Worm (Caenorhabditis elegans) whole organism, late embryonic: ENCODE measurements around the gene lec-9.

Experiments used
- C38D4.7 ChIP-seq: fragments of 200-800 bp; sonication (Bioruptor generic); optimal IDR thresholded peaks from 2 replicates; lab custom pipeline; 2018; ENCODE audit warnings: mild to moderate bottlenecking, missing genetic modification characterization, moderate library complexity, missing compliant biosample characterization
- ahr-1 ChIP-seq: sonication (generic microtip); optimal IDR thresholded peaks from 2 replicates; lab custom pipeline; 2016; ENCODE audit warnings: missing genetic modification characterization, missing compliant biosample characterization
- ama-1 ChIP-seq: fragments of 150-350 bp; optimal IDR thresholded peaks from 2 replicates; lab custom pipeline; 2014
- ceh-19 ChIP-seq: fragments of 200-800 bp; sonication (Bioruptor generic); optimal IDR thresholded peaks from 2 replicates; lab custom pipeline; 2018; ENCODE audit warnings: mild to moderate bottlenecking, missing genetic modification characterization, missing compliant biosample characterization
- ceh-2 ChIP-seq: sonication (generic microtip); optimal IDR thresholded peaks from 2 replicates; lab custom pipeline; 2016; ENCODE audit warnings: missing genotype, missing genetic modification characterization, missing compliant biosample characterization
- ceh-30 ChIP-seq: fragments of 150-350 bp; optimal IDR thresholded peaks from 2 replicates; lab custom pipeline; 2014; ENCODE audit warnings: missing biosample characterization, missing genetic modification characterization
- ceh-31 ChIP-seq: sonication (generic microtip); optimal IDR thresholded peaks from 2 replicates; lab custom pipeline; 2016; ENCODE audit warnings: missing genetic modification characterization, missing compliant biosample characterization
- ceh-34 ChIP-seq: sonication (generic microtip); optimal IDR thresholded peaks from 2 replicates; lab custom pipeline; 2016; ENCODE audit warnings: mild to moderate bottlenecking, missing genetic modification characterization, missing compliant biosample characterization
- ceh-48 ChIP-seq: sonication (generic microtip); optimal IDR thresholded peaks from 2 replicates; lab custom pipeline; 2016; ENCODE audit warnings: missing genetic modification characterization, inconsistent platforms, missing compliant biosample characterization
- ceh-6 ChIP-seq: fragments of 200-800 bp; sonication (Bioruptor generic); optimal IDR thresholded peaks from 2 replicates; lab custom pipeline; 2018; ENCODE audit warnings: mild to moderate bottlenecking, missing genetic modification characterization, missing compliant biosample characterization
- ceh-9 ChIP-seq: sonication (generic microtip); optimal IDR thresholded peaks from 2 replicates; lab custom pipeline; 2016; ENCODE audit warnings: mild to moderate bottlenecking, missing genetic modification characterization, inconsistent platforms, missing compliant biosample characterization
- che-1 ChIP-seq: sonication (generic microtip); optimal IDR thresholded peaks from 2 replicates; lab custom pipeline; 2016; ENCODE audit warnings: mild to moderate bottlenecking, missing genetic modification characterization, missing compliant biosample characterization
- dmd-4 ChIP-seq: sonication (generic microtip); optimal IDR thresholded peaks from 2 replicates; lab custom pipeline; 2016; ENCODE audit warnings: borderline replicate concordance, missing genetic modification characterization, missing compliant biosample characterization
- dve-1 ChIP-seq: sonication (generic microtip); optimal IDR thresholded peaks from 2 replicates; lab custom pipeline; 2017; ENCODE audit warnings: antibody characterized with exemption, mild to moderate bottlenecking, missing genetic modification characterization, missing compliant biosample characterization
- elt-4 ChIP-seq: sonication (generic microtip); optimal IDR thresholded peaks from 2 replicates; lab custom pipeline; 2016; ENCODE audit warnings: missing genetic modification characterization, missing compliant biosample characterization
- eyg-1 ChIP-seq: sonication (generic microtip); optimal IDR thresholded peaks from 2 replicates; lab custom pipeline; 2016; ENCODE audit warnings: missing genotype, missing genetic modification characterization, missing compliant biosample characterization
- fax-1 ChIP-seq: sonication (generic microtip); optimal IDR thresholded peaks from 2 replicates; lab custom pipeline; 2016; ENCODE audit warnings: missing genotype, missing genetic modification characterization, missing compliant biosample characterization
- fkh-10 ChIP-seq: fragments of 150-350 bp; optimal IDR thresholded peaks from 2 replicates; lab custom pipeline; 2014; ENCODE audit warnings: missing biosample characterization, missing genetic modification reagents, missing genetic modification characterization
- gmeb-2 ChIP-seq: sonication (generic microtip); optimal IDR thresholded peaks from 2 replicates; lab custom pipeline; 2016; ENCODE audit warnings: missing genetic modification characterization, inconsistent platforms, missing compliant biosample characterization
- hlh-13 ChIP-seq: fragments of 200-800 bp; sonication (Bioruptor generic); optimal IDR thresholded peaks from 2 replicates; lab custom pipeline; 2018; ENCODE audit warnings: mild to moderate bottlenecking, missing genetic modification characterization, missing compliant biosample characterization
- hlh-6 ChIP-seq: sonication (generic microtip); optimal IDR thresholded peaks from 2 replicates; lab custom pipeline; 2016; ENCODE audit warnings: missing genotype, missing genetic modification characterization, missing compliant biosample characterization
- lin-11 ChIP-seq: fragments of 200-800 bp; sonication (Bioruptor generic); optimal IDR thresholded peaks from 2 replicates; lab custom pipeline; 2018; ENCODE audit warnings: mild to moderate bottlenecking, missing genetic modification characterization, missing compliant biosample characterization
- madf-2 ChIP-seq: sonication (generic microtip); optimal IDR thresholded peaks from 2 replicates; lab custom pipeline; 2017; ENCODE audit warnings: missing genetic modification characterization, missing compliant biosample characterization
- nhr-232 ChIP-seq: sonication (generic microtip); optimal IDR thresholded peaks from 2 replicates; lab custom pipeline; 2016; ENCODE audit warnings: missing genetic modification characterization, missing compliant biosample characterization
- npax-4 ChIP-seq: sonication (generic microtip); optimal IDR thresholded peaks from 2 replicates; lab custom pipeline; 2016; ENCODE audit warnings: missing genetic modification characterization, missing compliant biosample characterization
- odd-2 ChIP-seq: sonication (generic microtip); optimal IDR thresholded peaks from 2 replicates; lab custom pipeline; 2017; ENCODE audit warnings: antibody characterized with exemption, mild to moderate bottlenecking, missing genetic modification characterization, missing compliant biosample characterization
- pag-3 ChIP-seq: sonication (generic microtip); optimal IDR thresholded peaks from 2 replicates; lab custom pipeline; 2016; ENCODE audit warnings: missing compliant biosample characterization, missing genetic modification characterization, borderline replicate concordance
- pat-9 ChIP-seq: fragments of 200-800 bp; sonication (Bioruptor generic); optimal IDR thresholded peaks from 2 replicates; lab custom pipeline; 2018; ENCODE audit warnings: mild to moderate bottlenecking, missing genetic modification characterization, moderate library complexity, missing compliant biosample characterization
- pha-2 ChIP-seq: sonication (generic microtip); optimal IDR thresholded peaks from 2 replicates; lab custom pipeline; 2017; ENCODE audit warnings: mild to moderate bottlenecking, missing genetic modification characterization, missing compliant biosample characterization
- pha-4 ChIP-seq: fragments of 150-350 bp; optimal IDR thresholded peaks from 2 replicates; lab custom pipeline; 2018; ENCODE audit warnings: missing biosample characterization, missing genetic modification reagents, missing genetic modification characterization
- pqm-1 ChIP-seq: sonication (generic microtip); optimal IDR thresholded peaks from 2 replicates; lab custom pipeline; 2016; ENCODE audit warnings: missing genetic modification characterization, missing compliant biosample characterization
- pros-1 ChIP-seq: fragments of 150-350 bp; optimal IDR thresholded peaks from 2 replicates; lab custom pipeline; 2014; ENCODE audit warnings: missing biosample characterization, missing genetic modification reagents, missing genetic modification characterization
- ref-2 ChIP-seq: sonication (generic microtip); optimal IDR thresholded peaks from 2 replicates; lab custom pipeline; 2016; ENCODE audit warnings: missing genetic modification characterization, missing compliant biosample characterization
- sdc-2 ChIP-seq: sonication (generic microtip); optimal IDR thresholded peaks from 2 replicates; lab custom pipeline; 2016; ENCODE audit warnings: missing genotype, missing genetic modification characterization, missing compliant biosample characterization
- sox-2 ChIP-seq: fragments of 200-800 bp; sonication (Bioruptor generic); IDR thresholded peaks from 2 replicates; pipeline ENCODE4 v1.3.6; 2022; ENCODE audit warnings: missing genetic modification reagents, missing genetic modification characterization, missing compliant biosample characterization
- syd-9 ChIP-seq: sonication (generic microtip); optimal IDR thresholded peaks from 2 replicates; lab custom pipeline; 2016; ENCODE audit warnings: mild to moderate bottlenecking, missing genetic modification characterization, moderate library complexity, missing compliant biosample characterization
- tbx-2 ChIP-seq: sonication (generic microtip); optimal IDR thresholded peaks from 2 replicates; lab custom pipeline; 2016; ENCODE audit warnings: missing genetic modification characterization, missing compliant biosample characterization
- tbx-7 ChIP-seq: sonication (generic microtip); optimal IDR thresholded peaks from 2 replicates; lab custom pipeline; 2016; ENCODE audit warnings: missing genotype, missing genetic modification characterization, missing compliant biosample characterization
- ttx-3 ChIP-seq: sonication (generic microtip); optimal IDR thresholded peaks from 2 replicates; lab custom pipeline; 2016; ENCODE audit warnings: missing genetic modification reagents, missing genetic modification characterization, missing compliant biosample characterization
- unc-3 ChIP-seq, 2 experiments: fragments of 200-800 bp in 1 of 2; sonication (Bioruptor generic) in 1 of 2; sonication (generic microtip) in 1 of 2; conservative IDR thresholded peaks in 1 of 2; optimal IDR thresholded peaks in 1 of 2; 2 replicates each; pipeline versions ENCODE4 v1.3.6 to Lab custom; 2016 to 2022; ENCODE audit warnings: missing compliant biosample characterization in 2 of 2, missing genetic modification characterization in 2 of 2, missing genetic modification reagents in 1 of 2
- unc-55 ChIP-seq: sonication (generic microtip); optimal IDR thresholded peaks from 2 replicates; lab custom pipeline; 2017; ENCODE audit warnings: missing biosample characterization, missing genetic modification reagents, missing genetic modification characterization
- ztf-16 ChIP-seq: sonication (generic microtip); optimal IDR thresholded peaks from 2 replicates; lab custom pipeline; 2017; ENCODE audit warnings: missing genetic modification characterization, missing compliant biosample characterization

lec-9 gene

DNA sequence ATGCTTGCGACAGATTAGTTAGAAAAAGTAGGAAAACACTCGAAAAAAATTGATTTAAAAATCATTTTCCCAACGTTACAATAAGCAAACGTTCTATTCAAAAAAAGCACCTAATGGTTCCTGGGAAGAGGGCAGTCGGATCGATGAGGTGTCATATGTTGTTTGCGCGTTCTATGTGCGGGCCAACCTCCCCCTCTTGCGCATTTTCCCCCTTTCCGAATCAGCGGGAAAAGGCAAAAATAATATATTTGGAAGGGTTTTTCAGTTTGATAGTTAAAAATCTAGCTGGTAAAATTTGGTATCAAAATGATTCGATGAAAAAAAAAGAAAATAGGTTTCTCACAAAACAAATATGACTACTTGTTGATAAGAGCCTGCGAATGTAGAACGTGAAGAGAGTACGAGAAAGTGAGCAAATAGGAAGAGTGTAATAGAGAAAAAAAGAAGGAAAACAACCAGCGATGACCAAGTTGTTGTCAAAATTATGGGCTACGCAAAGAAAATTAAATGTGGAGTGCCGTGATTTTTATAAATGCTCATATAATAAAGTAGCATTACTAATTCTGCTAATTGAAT is 10.2 kb downstream of the lec-9 start (continued):
- TF ChIP-seq ceh-48 (tag; lab: Kevin White, UChicago): peak; percentile 68
- TF ChIP-seq ttx-3 (tag; lab: Kevin White, UChicago): no peak
- TF ChIP-seq pha-2 (tag; lab: Kevin White, UChicago): no peak
- no peak for TF ChIP-seq pag-3
- TF ChIP-seq che-1: no peak
- no peak for TF ChIP-seq elt-4 (tag; lab: Kevin White, UChicago)
- TF ChIP-seq ceh-6 (GFP tag; lab: Kevin White, UChicago): no peak
- TF ChIP-seq ceh-34: peak; percentile 46
- TF ChIP-seq tbx-2 (tag; lab: Kevin White, UChicago): peak; percentile 63
- TF ChIP-seq pqm-1 (tag; lab: Kevin White, UChicago): no peak
- no peak for TF ChIP-seq pros-1 (tag; lab: Kevin White, UChicago)
- no peak for TF ChIP-seq hlh-6 (tag; lab: Kevin White, UChicago)
- no peak for TF ChIP-seq fax-1 (tag; lab: Kevin White, UChicago)
- TF ChIP-seq tbx-7 (tag; lab: Kevin White, UChicago): no peak
- TF ChIP-seq ceh-31: peak; percentile 62
- no peak for TF ChIP-seq ceh-2
- peak; percentile 39 for TF ChIP-seq ref-2 (tag; lab: Kevin White, UChicago)
- no peak for TF ChIP-seq ceh-30 (tag; lab: Kevin White, UChicago)
- TF ChIP-seq dmd-4: no peak
- peak; percentile 79 for TF ChIP-seq sdc-2 (tag; lab: Kevin White, UChicago)
- no peak for TF ChIP-seq npax-4 (tag; lab: Kevin White, UChicago)
- TF ChIP-seq sox-2: no peak
- no peak for TF ChIP-seq fkh-10 (GFP tag; lab: Kevin White, UChicago)
- TF ChIP-seq dve-1 (tag; lab: Kevin White, UChicago): no peak
- TF ChIP-seq unc-55 (GFP tag; lab: Kevin White, UChicago): no peak
- no peak for TF ChIP-seq eyg-1 (tag; lab: Kevin White, UChicago)
- TF ChIP-seq gmeb-2: no peak
- TF ChIP-seq nhr-232 (tag; lab: Kevin White, UChicago): no peak
- peak; percentile 37 for TF ChIP-seq madf-2 (tag; lab: Kevin White, UChicago)
- TF ChIP-seq unc-3 (GFP tag; conservative IDR thresholded peaks at IDR 0.05; lab: Robert Waterston, UW): no peak
- no peak for TF ChIP-seq unc-3 (tag; optimal IDR thresholded peaks at IDR 0.05; lab: Kevin White, UChicago)
- no peak for TF ChIP-seq ama-1
- no peak for TF ChIP-seq ceh-19 (GFP tag; lab: Kevin White, UChicago)
- no peak for TF ChIP-seq C38D4.7 (GFP tag; lab: Kevin White, UChicago)
- peak; percentile 8 for TF ChIP-seq ztf-16 (tag; lab: Kevin White, UChicago)
- TF ChIP-seq ceh-9: no peak
- TF ChIP-seq pat-9 (tag; lab: Kevin White, UChicago): no peak
- no peak for TF ChIP-seq odd-2
- TF ChIP-seq pha-4 (tag; lab: Kevin White, UChicago): no peak
- TF ChIP-seq syd-9 (tag; lab: Kevin White, UChicago): no peak
- TF ChIP-seq hlh-13: no peak
- no peak for TF ChIP-seq ahr-1

DNA sequence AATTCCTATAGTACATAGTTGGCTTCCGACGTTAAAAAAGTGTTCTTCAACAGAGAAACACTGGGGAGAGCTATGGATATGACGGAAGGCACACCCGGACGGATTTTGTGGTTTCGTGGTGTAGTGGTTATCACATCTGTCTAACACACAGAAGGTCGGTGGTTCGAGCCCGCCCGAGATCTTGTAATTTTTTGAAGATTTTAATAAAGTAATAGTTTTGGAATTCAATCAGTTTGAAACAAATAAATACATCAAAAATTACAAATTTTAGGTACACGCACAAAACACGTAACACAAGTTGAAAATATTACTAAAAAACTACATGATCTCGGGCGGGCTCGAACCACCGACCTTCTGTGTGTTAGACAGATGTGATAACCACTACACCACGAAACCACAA is 10.9 kb downstream of the lec-9 start:
- peak; percentile 11 for TF ChIP-seq lin-11
- no peak for TF ChIP-seq madf-2 (tag; lab: Kevin White, UChicago)
- peak; percentile 20; the same call in 1 of the 2 replicates for TF ChIP-seq sox-2
